Worm (Caenorhabditis elegans) whole organism, midembryonic: Measurements from ENCODE around the gene ZC395.5.

ENCODE experiments used
- T22C8.4 ChIP-seq: fragments of 200-800 bp; sonication (Bioruptor generic); IDR thresholded peaks from 2 replicates; pipeline ENCODE4 v1.3.6; 2022; ENCODE audit warnings: missing genetic modification characterization, missing compliant biosample characterization
- cog-1 ChIP-seq: sonication (generic microtip); optimal IDR thresholded peaks from 2 replicates; lab custom pipeline; 2016; ENCODE audit warnings: missing genetic modification characterization, missing compliant biosample characterization
- klf-2 ChIP-seq: fragments of 200-800 bp; sonication (Bioruptor generic); conservative IDR thresholded peaks from 2 replicates; pipeline ENCODE4 v1.3.6; 2022; ENCODE audit warnings: missing genetic modification reagents, missing genetic modification characterization, missing compliant biosample characterization
- med-1 ChIP-seq: sonication (generic microtip); optimal IDR thresholded peaks from 2 replicates; lab custom pipeline; 2017; ENCODE audit warnings: missing genetic modification characterization, mild to moderate bottlenecking, missing compliant biosample characterization, antibody characterized with exemption, missing genetic modification reagents; ENCODE audit not compliant: insufficient read depth
- tab-1 ChIP-seq: fragments of 200-800 bp; sonication (Bioruptor generic); IDR thresholded peaks from 2 replicates; pipeline ENCODE4 v1.3.6; 2022; ENCODE audit warnings: missing genetic modification characterization, missing compliant biosample characterization
- ztf-23 ChIP-seq: fragments of 200-800 bp; sonication (Bioruptor generic); IDR thresholded peaks from 2 replicates; pipeline ENCODE4 v1.3.6; 2022; ENCODE audit warnings: missing genetic modification reagents, missing genetic modification characterization, missing compliant biosample characterization

ce11 chrIII:5268486-5268885 lies 838 bp downstream of the ZC395.5 start:
- TF ChIP-seq T22C8.4 (GFP tag; lab: Robert Waterston, UW): no peak
- TF ChIP-seq klf-2 (GFP tag; lab: Robert Waterston, UW): no peak
- TF ChIP-seq tab-1 (GFP tag; lab: Robert Waterston, UW): no peak
- TF ChIP-seq med-1 (GFP tag; lab: Kevin White, UChicago): no peak
- TF ChIP-seq ztf-23: no peak
- TF ChIP-seq cog-1 (tag; lab: Kevin White, UChicago): no peak
